Worm (Caenorhabditis elegans) whole organism, L1 larva: Measurements from ENCODE around the gene gpcp-2.

Source experiments
- C34B4.2 ChIP-seq: sonication (generic microtip); optimal IDR thresholded peaks from 2 replicates; lab custom pipeline; 2017; ENCODE audit warnings: mild to moderate bottlenecking, missing genetic modification characterization, missing compliant biosample characterization
- F16B12.6 ChIP-seq: fragments of 150-350 bp; optimal IDR thresholded peaks from 2 replicates; lab custom pipeline; 2014; ENCODE audit warnings: missing biosample characterization, missing genetic modification characterization
- aha-1 ChIP-seq: fragments of 150-350 bp; optimal IDR thresholded peaks from 2 replicates; lab custom pipeline; 2014; ENCODE audit warnings: missing biosample characterization, missing genetic modification characterization
- ama-1 ChIP-seq: fragments of 150-350 bp; optimal IDR thresholded peaks from 2 replicates; lab custom pipeline; 2014
- blmp-1 ChIP-seq: fragments of 150-350 bp; optimal IDR thresholded peaks from 2 replicates; lab custom pipeline; 2014; ENCODE audit warnings: missing biosample characterization, missing genetic modification characterization
- ceh-82 ChIP-seq, 3 experiments: fragments of 150-350 bp in 1 of 3; sonication (generic microtip) in 2 of 3; optimal IDR thresholded peaks; 2 replicates each; lab custom pipeline; 2014 to 2017; ENCODE audit warnings: missing biosample characterization in 3 of 3, missing genetic modification characterization in 3 of 3
- ceh-90 ChIP-seq: sonication (generic microtip); optimal IDR thresholded peaks from 2 replicates; lab custom pipeline; 2016; ENCODE audit warnings: missing genetic modification characterization, missing compliant biosample characterization
- dpl-1 ChIP-seq, 3 experiments: fragments of 150-350 bp in 2 of 3; sonication (generic microtip) in 1 of 3; optimal IDR thresholded peaks; 2 replicates each; lab custom pipeline; 2014 to 2017; ENCODE audit warnings: missing biosample characterization in 3 of 3, missing genetic modification characterization in 3 of 3, missing genetic modification reagents in 3 of 3
- dsc-1 ChIP-seq: sonication (generic microtip); optimal IDR thresholded peaks from 2 replicates; lab custom pipeline; 2016; ENCODE audit warnings: mild to moderate bottlenecking, missing genetic modification characterization, missing compliant biosample characterization
- efl-1 ChIP-seq, 4 experiments: fragments of 150-350 bp; optimal IDR thresholded peaks in 3 of 4; peaks in 1 of 4; 1 replicate in 1 of 4; 2 replicates in 3 of 4; lab custom pipeline; 2014; ENCODE audit warnings: missing biosample characterization in 2 of 4, missing genetic modification characterization in 2 of 4, missing genetic modification reagents in 2 of 4
- elt-2 ChIP-seq: sonication (generic microtip); optimal IDR thresholded peaks from 2 replicates; lab custom pipeline; 2016; ENCODE audit warnings: missing genetic modification characterization, mild to moderate bottlenecking, inconsistent platforms, missing compliant biosample characterization, missing genetic modification reagents
- fkh-10 ChIP-seq: sonication (generic microtip); optimal IDR thresholded peaks from 2 replicates; lab custom pipeline; 2017; ENCODE audit warnings: missing biosample characterization, missing genetic modification reagents, missing genetic modification characterization
- fkh-8 ChIP-seq: sonication (generic microtip); optimal IDR thresholded peaks from 2 replicates; lab custom pipeline; 2016; ENCODE audit warnings: mild to moderate bottlenecking, missing genetic modification characterization, missing compliant biosample characterization
- grh-1 ChIP-seq: fragments of 200-800 bp; sonication (Bioruptor generic); IDR thresholded peaks from 2 replicates; pipeline ENCODE4 v1.3.6; 2022; ENCODE audit warnings: missing genetic modification reagents, missing genetic modification characterization, missing compliant biosample characterization
- hlh-4 ChIP-seq: sonication (generic microtip); optimal IDR thresholded peaks from 2 replicates; lab custom pipeline; 2016; ENCODE audit warnings: mild to moderate bottlenecking, missing genetic modification characterization, missing compliant biosample characterization
- hpl-2 ChIP-seq: fragments of 150-350 bp; optimal IDR thresholded peaks from 2 replicates; lab custom pipeline; 2014; ENCODE audit warnings: missing biosample characterization, missing genetic modification reagents, missing genetic modification characterization
- jun-1 ChIP-seq: fragments of 150-350 bp; optimal IDR thresholded peaks from 2 replicates; lab custom pipeline; 2014; ENCODE audit warnings: missing biosample characterization, missing genetic modification reagents, missing genetic modification characterization
- lir-3 ChIP-seq: sonication (generic microtip); optimal IDR thresholded peaks from 2 replicates; lab custom pipeline; 2016; ENCODE audit warnings: mild to moderate bottlenecking, missing genetic modification characterization, moderate library complexity, missing compliant biosample characterization; ENCODE audit not compliant: poor library complexity
- nhr-12 ChIP-seq: sonication (generic microtip); optimal IDR thresholded peaks from 2 replicates; lab custom pipeline; 2017; ENCODE audit warnings: missing biosample characterization, missing genetic modification characterization
- nhr-47 ChIP-seq: sonication (generic microtip); optimal IDR thresholded peaks from 2 replicates; lab custom pipeline; 2016; ENCODE audit warnings: mild to moderate bottlenecking, missing genetic modification characterization, moderate library complexity, missing compliant biosample characterization
- nhr-71 ChIP-seq: sonication (generic microtip); optimal IDR thresholded peaks from 2 replicates; lab custom pipeline; 2016; ENCODE audit warnings: mild to moderate bottlenecking, missing genetic modification characterization, moderate library complexity, missing compliant biosample characterization
- nhr-84 ChIP-seq: sonication (generic microtip); optimal IDR thresholded peaks from 2 replicates; lab custom pipeline; 2017; ENCODE audit warnings: missing biosample characterization, missing genetic modification characterization
- nhr-85 ChIP-seq: sonication (generic microtip); peaks from one replicate; lab custom pipeline; 2016; ENCODE audit warnings: missing genetic modification characterization, inconsistent platforms, missing compliant biosample characterization
- nhr-90 ChIP-seq: sonication (generic microtip); optimal IDR thresholded peaks from 2 replicates; lab custom pipeline; 2016; ENCODE audit warnings: mild to moderate bottlenecking, missing genetic modification characterization, missing compliant biosample characterization; ENCODE audit not compliant: poor library complexity
- pag-3 ChIP-seq: sonication (generic microtip); optimal IDR thresholded peaks from 2 replicates; lab custom pipeline; 2017; ENCODE audit warnings: missing genetic modification characterization, mild to moderate bottlenecking, missing compliant biosample characterization, antibody characterized with exemption, borderline replicate concordance; ENCODE audit not compliant: insufficient read depth
- pax-3 ChIP-seq: fragments of 200-800 bp; sonication (Bioruptor generic); optimal IDR thresholded peaks from 2 replicates; lab custom pipeline; 2018; ENCODE audit warnings: mild to moderate bottlenecking, missing genetic modification characterization, moderate library complexity, missing compliant biosample characterization
- rnt-1 ChIP-seq: sonication (generic microtip); optimal IDR thresholded peaks from 2 replicates; lab custom pipeline; 2016; ENCODE audit warnings: mild to moderate bottlenecking, missing genetic modification characterization, moderate library complexity, missing compliant biosample characterization
- skn-1 ChIP-seq: fragments of 150-350 bp; optimal IDR thresholded peaks from 2 replicates; lab custom pipeline; 2014; ENCODE audit warnings: missing biosample characterization, missing genetic modification characterization
- snpc-4 ChIP-seq: fragments of 150-350 bp; optimal IDR thresholded peaks from 2 replicates; lab custom pipeline; 2014; ENCODE audit warnings: missing biosample characterization, missing genetic modification characterization
- sox-4 ChIP-seq: sonication (generic microtip); optimal IDR thresholded peaks from 2 replicates; lab custom pipeline; 2016; ENCODE audit warnings: missing genetic modification characterization, missing compliant biosample characterization
- sptf-1 ChIP-seq: fragments of 150-350 bp; optimal IDR thresholded peaks from 2 replicates; lab custom pipeline; 2014; ENCODE audit warnings: missing biosample characterization, missing genetic modification characterization
- sup-37 ChIP-seq: fragments of 200-800 bp; sonication (Bioruptor generic); optimal IDR thresholded peaks from 2 replicates; lab custom pipeline; 2018; ENCODE audit warnings: mild to moderate bottlenecking, missing genetic modification characterization, missing compliant biosample characterization
- tbx-2 ChIP-seq: sonication (generic microtip); optimal IDR thresholded peaks from 2 replicates; lab custom pipeline; 2016; ENCODE audit warnings: missing genetic modification characterization, missing compliant biosample characterization
- unc-130 ChIP-seq: fragments of 150-350 bp; optimal IDR thresholded peaks from 2 replicates; lab custom pipeline; 2017; ENCODE audit warnings: missing biosample characterization, missing genetic modification characterization, inconsistent platforms
- unc-98 ChIP-seq: fragments of 200-800 bp; sonication (Bioruptor generic); IDR thresholded peaks from 2 replicates; pipeline ENCODE4 v1.3.6; 2022; ENCODE audit warnings: missing genetic modification characterization, missing compliant biosample characterization
- xbp-1 ChIP-seq: sonication (generic microtip); optimal IDR thresholded peaks from 2 replicates; lab custom pipeline; 2016; ENCODE audit warnings: missing genetic modification characterization, missing compliant biosample characterization
- zag-1 ChIP-seq: fragments of 150-350 bp; optimal IDR thresholded peaks from 2 replicates; lab custom pipeline; 2014; ENCODE audit warnings: missing biosample characterization, missing genetic modification characterization
- ztf-4 ChIP-seq: fragments of 150-350 bp; optimal IDR thresholded peaks from 2 replicates; lab custom pipeline; 2014; ENCODE audit warnings: missing biosample characterization, missing genetic modification characterization

The gpcp-2 gene

DNA sequence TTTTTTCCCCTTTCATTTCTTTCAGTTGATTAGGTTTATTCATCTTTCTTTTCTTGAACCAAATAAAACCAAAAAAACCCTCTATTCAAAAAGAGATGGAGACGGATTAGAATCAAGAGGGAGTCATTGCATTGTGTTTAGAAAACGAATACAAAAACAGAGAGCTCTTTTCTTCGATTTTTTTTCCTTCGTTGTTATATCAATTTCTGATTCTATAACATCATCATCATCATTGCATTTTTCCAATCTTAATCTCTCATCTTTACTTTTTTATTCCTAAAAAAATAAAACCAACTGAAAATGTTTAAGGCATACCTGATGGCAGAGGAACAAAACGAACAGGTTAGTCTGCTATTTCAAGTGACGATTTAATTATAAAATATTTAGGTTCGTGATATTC is 14.4 kb downstream of the gpcp-2 start, which contains the start of gene T05H10.8:
Gene T05H10.8, plus strand, starts transcription at position 301 of the 400 bp plus-strand sequence.
- TF ChIP-seq nhr-90 (tag; lab: Kevin White, UChicago) (no peak), dsc-1 (tag; lab: Kevin White, UChicago) (peak; percentile 20), sox-4 (tag; lab: Kevin White, UChicago) (no peak)

DNA sequence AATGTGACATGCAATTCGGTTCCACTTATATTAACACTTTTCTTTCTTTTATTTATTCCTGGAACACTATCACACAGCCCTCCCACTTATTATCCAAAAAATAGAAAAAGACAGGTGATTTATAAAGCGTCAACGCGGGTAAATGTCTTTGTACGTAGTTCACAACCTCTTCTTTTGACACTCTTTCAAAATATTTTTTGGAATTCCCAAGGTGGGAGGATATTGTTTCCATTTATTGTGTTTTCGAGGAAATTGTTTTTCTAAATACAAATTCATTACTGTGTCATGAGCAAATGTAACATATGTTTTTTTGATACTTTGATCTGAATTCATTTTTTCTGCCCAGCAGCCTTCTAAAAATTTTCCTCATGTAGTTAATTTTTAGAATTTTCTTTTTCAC is 15.3 kb downstream of the gpcp-2 start:
- TF ChIP-seq jun-1 (tag; lab: Kevin White, UChicago) = no peak
- peak; percentile 41 for TF ChIP-seq nhr-71
- TF ChIP-seq nhr-47 (tag; lab: Kevin White, UChicago) = peak; percentile 12
- TF ChIP-seq zag-1 (tag; lab: Kevin White, UChicago) = no peak
- peak; percentile 45 for TF ChIP-seq dsc-1 (tag; lab: Kevin White, UChicago)
- no peak for TF ChIP-seq skn-1 (tag; lab: Kevin White, UChicago)
- peak; percentile 54 for TF ChIP-seq fkh-8
- TF ChIP-seq hlh-4 (tag; lab: Kevin White, UChicago) = peak; percentile 52

DNA sequence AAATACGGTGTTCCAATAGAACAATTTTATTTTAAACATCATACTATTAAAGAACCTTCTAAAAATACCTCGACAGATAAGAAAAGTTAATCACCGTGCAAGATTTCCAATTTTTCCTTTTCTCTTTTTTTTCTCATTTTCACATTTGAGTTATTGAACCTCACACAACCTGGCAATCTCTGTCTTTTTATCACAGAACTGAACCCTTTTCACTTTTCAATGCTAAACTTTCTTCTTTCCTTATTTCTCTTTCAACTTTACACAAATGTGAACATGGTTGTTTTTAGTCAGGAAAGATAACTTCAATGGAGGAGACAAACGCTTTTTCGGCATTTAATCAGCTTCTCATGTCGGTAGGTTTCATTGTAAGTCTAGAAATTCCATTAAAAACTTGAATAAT is 20.3 kb downstream of the gpcp-2 start, which contains the start of gene T05H10.4:
Gene T05H10.4, plus strand, starts transcription at position 301 of the 400 bp plus-strand sequence.
- TF ChIP-seq ceh-82 (tag; optimal IDR thresholded peaks at IDR 0.05; lab: Kevin White, UChicago) = no peak
- TF ChIP-seq blmp-1 (tag; lab: Kevin White, UChicago) = peak; percentile 53
- no peak for TF ChIP-seq unc-98 (GFP tag; lab: Robert Waterston, UW)
- no peak for TF ChIP-seq rnt-1 (tag; lab: Kevin White, UChicago)
- no peak for TF ChIP-seq sup-37 (GFP tag; lab: Kevin White, UChicago)
- no peak for TF ChIP-seq lir-3 (tag; lab: Kevin White, UChicago)

DNA sequence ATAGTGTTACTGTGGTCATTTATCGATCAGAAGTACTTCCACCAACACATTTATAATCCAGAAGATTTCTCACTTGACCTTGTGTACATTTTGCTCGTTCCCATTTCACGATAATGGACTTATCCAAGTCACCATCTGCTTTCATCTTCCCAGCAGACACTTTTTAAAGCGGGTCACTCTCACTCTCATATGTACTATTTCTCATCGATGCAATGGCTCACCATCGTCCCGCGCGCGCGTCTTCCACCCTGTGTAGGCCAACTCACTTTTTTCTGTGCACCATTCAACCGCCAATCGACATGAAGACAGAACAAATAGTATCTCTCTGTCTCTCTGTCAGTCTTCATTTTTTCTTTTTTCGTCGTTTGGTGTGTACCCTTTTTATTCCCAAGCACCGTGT is 21.0 kb downstream of the gpcp-2 start:
- TF ChIP-seq efl-1 (optimal IDR thresholded peaks at IDR 0.05; lab: Kevin White, UChicago) (no peak), efl-1 (GFP tag; optimal IDR thresholded peaks at IDR 0.05 in 1 of 2; lab: Kevin White, UChicago) (no peak), fkh-10 (GFP tag; lab: Kevin White, UChicago) (no peak), aha-1 (no peak), ama-1 (no peak), pag-3 (tag; lab: Kevin White, UChicago) (no peak), skn-1 (tag; lab: Kevin White, UChicago) (no peak), snpc-4 (tag; lab: Kevin White, UChicago) (no peak), elt-2 (tag; lab: Kevin White, UChicago) (no peak), ztf-4 (tag; lab: Kevin White, UChicago) (no peak)

DNA sequence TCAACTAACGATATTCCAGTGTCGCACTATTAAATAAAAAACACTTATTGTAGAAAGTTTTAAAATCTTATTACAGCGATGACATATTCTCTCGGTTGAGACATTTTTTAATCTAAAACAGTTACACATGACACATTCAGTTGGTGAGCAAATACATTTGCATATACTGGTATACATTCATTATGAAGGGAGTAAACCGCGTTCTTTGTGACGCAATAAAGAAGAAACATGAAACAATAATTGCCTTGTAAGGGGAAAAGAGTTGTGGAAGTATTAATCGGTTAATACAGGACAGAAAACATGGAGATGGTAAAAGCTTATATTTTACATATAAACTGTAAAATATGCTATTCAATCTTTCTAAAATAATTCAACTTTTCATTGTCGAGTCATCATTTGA is 21.8 kb downstream of the gpcp-2 start:
- no peak for TF ChIP-seq lir-3 (tag; lab: Kevin White, UChicago)
- no peak for TF ChIP-seq dpl-1 (GFP tag; optimal IDR thresholded peaks at IDR 0.05; lab: Kevin White, UChicago)
- TF ChIP-seq pax-3 = no peak
- TF ChIP-seq nhr-12 (tag; lab: Kevin White, UChicago) = no peak
- no peak for TF ChIP-seq hpl-2 (GFP tag; lab: Kevin White, UChicago)
- no peak for TF ChIP-seq aha-1

DNA sequence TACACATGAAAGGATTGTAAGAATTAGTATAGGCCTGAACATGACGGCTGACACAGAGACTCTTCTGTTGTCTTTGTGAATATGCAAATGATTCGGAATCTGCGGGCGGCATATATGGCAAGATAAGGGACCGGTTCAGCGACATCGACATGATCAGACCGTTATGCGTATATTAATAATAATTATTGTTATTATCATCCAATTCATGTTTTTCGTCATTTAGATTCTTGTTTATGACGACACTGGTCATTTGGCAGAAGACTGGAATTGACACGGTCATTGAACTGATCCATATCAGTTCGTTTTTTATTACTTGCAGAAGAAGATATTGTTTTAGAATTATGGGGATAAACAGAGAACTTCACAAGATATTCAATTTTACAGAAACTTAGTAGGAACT is 22.7 kb downstream of the gpcp-2 start, which contains the start of gene mtre-1:
Gene mtre-1, minus strand, starts transcription at position 101 of the 400 bp plus-strand sequence.
- TF ChIP-seq nhr-47 (tag; lab: Kevin White, UChicago) (no peak), zag-1 (tag; lab: Kevin White, UChicago) (no peak), C34B4.2 (tag; lab: Kevin White, UChicago) (no peak), ama-1 (no peak), nhr-84 (tag; lab: Kevin White, UChicago) (no peak), grh-1 (no peak), snpc-4 (tag; lab: Kevin White, UChicago) (no peak), xbp-1 (tag; lab: Kevin White, UChicago) (no peak), sptf-1 (no peak), tbx-2 (no peak), F16B12.6 (tag; lab: Kevin White, UChicago) (no peak), hlh-4 (tag; lab: Kevin White, UChicago) (no peak), ceh-90 (tag; lab: Kevin White, UChicago) (no peak), pag-3 (tag; lab: Kevin White, UChicago) (no peak), nhr-85 (tag; lab: Kevin White, UChicago) (no peak), unc-130 (tag; lab: Kevin White, UChicago) (no peak), lir-3 (tag; lab: Kevin White, UChicago) (no peak), nhr-90 (tag; lab: Kevin White, UChicago) (no peak)
